Worm (Caenorhabditis elegans) whole organism, young adult: ENCODE measurements around the gene egl-38.

ENCODE experiments used
- cebp-1 ChIP-seq, 2 experiments: fragments of 200-800 bp in 1 of 2; sonication (Bioruptor generic) in 1 of 2; sonication (generic microtip) in 1 of 2; IDR thresholded peaks in 1 of 2; optimal IDR thresholded peaks in 1 of 2; 2 replicates each; pipeline versions ENCODE4 v1.3.6 to Lab custom; 2017 to 2022; ENCODE audit warnings: missing compliant biosample characterization in 2 of 2, missing genetic modification characterization in 2 of 2, mild to moderate bottlenecking in 1 of 2, missing genetic modification reagents in 1 of 2, moderate library complexity in 1 of 2
- fkh-3 ChIP-seq: sonication (generic microtip); optimal IDR thresholded peaks from 2 replicates; lab custom pipeline; 2016; ENCODE audit warnings: mild to moderate bottlenecking, missing genetic modification characterization, missing compliant biosample characterization
- hlh-12 ChIP-seq: sonication (generic microtip); optimal IDR thresholded peaks from 2 replicates; lab custom pipeline; 2016; ENCODE audit warnings: missing genetic modification characterization, missing compliant biosample characterization
- let-607 ChIP-seq, 2 experiments: fragments of 200-800 bp in 1 of 2; sonication (Bioruptor generic) in 1 of 2; sonication (generic microtip) in 1 of 2; optimal IDR thresholded peaks; 2 replicates each; lab custom pipeline; 2016 to 2018; ENCODE audit warnings: mild to moderate bottlenecking in 2 of 2, missing compliant biosample characterization in 2 of 2, missing genetic modification characterization in 2 of 2, moderate library complexity in 2 of 2, missing genotype in 1 of 2
- madf-6 ChIP-seq: fragments of 200-800 bp; sonication (Bioruptor generic); IDR thresholded peaks from 2 replicates; pipeline ENCODE4 v1.3.6; 2022; ENCODE audit warnings: missing genetic modification reagents, missing genetic modification characterization, missing compliant biosample characterization
- mel-28 ChIP-seq: sonication (generic microtip); optimal IDR thresholded peaks from 2 replicates; lab custom pipeline; 2016; ENCODE audit warnings: borderline replicate concordance, mild to moderate bottlenecking, missing genetic modification characterization, missing compliant biosample characterization
- mxl-1 ChIP-seq: sonication (generic microtip); optimal IDR thresholded peaks from 2 replicates; lab custom pipeline; 2016; ENCODE audit warnings: missing genetic modification characterization, missing compliant biosample characterization
- nfya-1 ChIP-seq: sonication (generic microtip); optimal IDR thresholded peaks from 2 replicates; lab custom pipeline; 2017; ENCODE audit warnings: antibody characterized with exemption, missing compliant biosample characterization, missing genetic modification characterization, borderline replicate concordance; ENCODE audit not compliant: insufficient read depth
- nfyb-1 ChIP-seq: fragments of 200-800 bp; sonication (Bioruptor generic); IDR thresholded peaks from 2 replicates; pipeline ENCODE4 v1.3.6; 2022; ENCODE audit warnings: missing genetic modification reagents, missing genetic modification characterization, missing compliant biosample characterization
- nhr-90 ChIP-seq: sonication (generic microtip); optimal IDR thresholded peaks from 2 replicates; lab custom pipeline; 2016; ENCODE audit warnings: missing genotype, mild to moderate bottlenecking, missing genetic modification characterization, missing compliant biosample characterization
- tbx-9 ChIP-seq: sonication (generic microtip); optimal IDR thresholded peaks from 2 replicates; lab custom pipeline; 2016; ENCODE audit warnings: borderline replicate concordance, missing genetic modification characterization, inconsistent platforms, missing compliant biosample characterization

DNA sequence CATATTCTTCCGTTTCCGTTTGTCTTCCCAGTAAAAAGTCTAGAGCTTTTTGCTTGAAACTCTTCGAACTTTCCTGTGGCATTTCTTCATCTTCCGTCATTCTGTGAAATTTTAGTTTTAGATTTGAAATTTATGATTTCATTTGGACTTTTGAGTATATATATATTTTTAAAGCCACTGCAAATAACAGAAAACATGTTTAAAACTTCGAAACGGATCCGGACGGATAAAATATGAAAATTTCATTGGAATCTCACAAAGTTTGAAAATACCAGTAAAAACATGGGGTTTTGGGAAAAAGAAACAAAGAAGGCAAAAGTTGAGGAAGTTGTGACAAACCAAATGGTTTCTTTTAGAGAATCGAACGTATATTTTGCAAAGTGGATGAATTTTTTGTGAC is 38.6 kb upstream of the egl-38 start, which contains the start of gene pigs-1:
- TF ChIP-seq madf-6 (GFP tag; lab: Robert Waterston, UW) (no peak; the same call in 1 of the 2 replicates), mel-28 (tag; lab: Kevin White, UChicago) (no peak), let-607 (tag; optimal IDR thresholded peaks at IDR 0.05; lab: Kevin White, UChicago) (no peak), hlh-12 (tag; lab: Kevin White, UChicago) (no peak), nfya-1 (tag; lab: Kevin White, UChicago) (no peak), mxl-1 (tag; lab: Kevin White, UChicago) (no peak), fkh-3 (tag; lab: Kevin White, UChicago) (no peak), cebp-1 (GFP tag; IDR thresholded peaks at IDR 0.05; lab: Robert Waterston, UW) (no peak), cebp-1 (tag; optimal IDR thresholded peaks at IDR 0.05; lab: Kevin White, UChicago) (no peak), nhr-90 (no peak), nfyb-1 (GFP tag; lab: Robert Waterston, UW) (no peak), tbx-9 (tag; lab: Kevin White, UChicago) (no peak)
